Fruit fly (Drosophila melanogaster): ENCODE measurements around the gene CG6793.
A peak's percentile ranks its signal among the peaks of the same experiment; 100 is the strongest.

CG6793 gene

dm6 chr3L:12078551-12079318 lies 36.5 kb downstream of the CG6793 start (continued):
- TF ChIP-seq CG7987 (GFP tag; optimal IDR thresholded peaks at IDR 0.05), result no peak
- no peak for TF ChIP-seq CG8765 (GFP tag; IDR thresholded peaks at IDR 0.05)
- TF ChIP-seq CG9932 (GFP tag; IDR thresholded peaks at IDR 0.05), result no peak
- no peak for TF ChIP-seq CG16779 (GFP tag; IDR thresholded peaks at IDR 0.05)
- TF ChIP-seq Atf-2 (GFP tag; optimal IDR thresholded peaks at IDR 0.05), result peak; percentile 23
- TF ChIP-seq BtbVII (GFP tag; optimal IDR thresholded peaks at IDR 0.05), result peak; percentile 43
- TF ChIP-seq HLHmδ (GFP tag; optimal IDR thresholded peaks at IDR 0.05), result peak; percentile 75
- no peak for TF ChIP-seq ssp (GFP tag; IDR thresholded peaks at IDR 0.05)
- TF ChIP-seq zen (tag; optimal IDR thresholded peaks at IDR 0.05), result no peak
- TF ChIP-seq tna (GFP tag; IDR thresholded peaks at IDR 0.05; ENCODE audit: partially characterized antibody), result no peak
- peak; percentile 25 for TF ChIP-seq CG6854 (GFP tag; optimal IDR thresholded peaks at IDR 0.05)
- TF ChIP-seq Poxn (GFP tag; IDR thresholded peaks at IDR 0.05), result no peak
- no peak for TF ChIP-seq CG12155 (GFP tag; optimal IDR thresholded peaks at IDR 0.05)
- no peak for TF ChIP-seq CG4707 (GFP tag; optimal IDR thresholded peaks at IDR 0.05)
- peak; percentile 34 for TF ChIP-seq CG7745 (tag; optimal IDR thresholded peaks at IDR 0.05)
- TF ChIP-seq amos (GFP tag; IDR thresholded peaks at IDR 0.05; ENCODE audit: partially characterized antibody), result no peak
- TF ChIP-seq Fer3 (tag; optimal IDR thresholded peaks at IDR 0.05), result peak; percentile 33
- no peak for TF ChIP-seq repo (GFP tag; optimal IDR thresholded peaks at IDR 0.05)
- TF ChIP-seq C15 (GFP tag; IDR thresholded peaks at IDR 0.05), result no peak
- TF ChIP-seq CG17186 (GFP tag; optimal IDR thresholded peaks at IDR 0.05), result no peak
- TF ChIP-seq Dek (tag; optimal IDR thresholded peaks at IDR 0.05), result no peak
- peak; percentile 39 for TF ChIP-seq caup (GFP tag; optimal IDR thresholded peaks at IDR 0.05; ENCODE audit: severe bottlenecking)
- TF ChIP-seq Lim3 (GFP tag; IDR thresholded peaks at IDR 0.05), result no peak
- no peak for TF ChIP-seq sens-2 (GFP tag; IDR thresholded peaks at IDR 0.05)
- no peak for TF ChIP-seq Chrac-16 (GFP tag; optimal IDR thresholded peaks at IDR 0.05)
- no peak for TF ChIP-seq CG3726 (GFP tag; IDR thresholded peaks at IDR 0.05)
- TF ChIP-seq tap (tag; optimal IDR thresholded peaks at IDR 0.05), result no peak
- TF ChIP-seq fru (optimal IDR thresholded peaks at IDR 0.05), result no peak
- TF ChIP-seq Ssrp (tag; optimal IDR thresholded peaks at IDR 0.05), result no peak
- TF ChIP-seq Meics (GFP tag; optimal IDR thresholded peaks at IDR 0.05), result no peak
- TF ChIP-seq CG6813 (GFP tag; optimal IDR thresholded peaks at IDR 0.05), result peak; percentile 23
- no peak for TF ChIP-seq croc (GFP tag; conservative IDR thresholded peaks at IDR 0.05)
- peak; percentile 23 for TF ChIP-seq CG9727 (GFP tag; optimal IDR thresholded peaks at IDR 0.05)
- no peak for TF ChIP-seq Mes4 (GFP tag; optimal IDR thresholded peaks at IDR 0.05)
- no peak for TF ChIP-seq gt (GFP tag; IDR thresholded peaks at IDR 0.05)
- peak; percentile 23 for TF ChIP-seq nom (GFP tag; optimal IDR thresholded peaks at IDR 0.05)
- no peak for TF ChIP-seq org-1 (GFP tag; optimal IDR thresholded peaks at IDR 0.05)
- 0 out of 2 replicates have a peak, but pooled peaks have one; percentile 12 for TF ChIP-seq slbo (GFP tag; IDR thresholded peaks at IDR 0.05)
- TF ChIP-seq az2 (GFP tag; optimal IDR thresholded peaks at IDR 0.05), result no peak
- TF ChIP-seq grau (tag; optimal IDR thresholded peaks at IDR 0.05), result no peak
- TF ChIP-seq en (GFP tag; optimal IDR thresholded peaks at IDR 0.05), result no peak
- no peak for TF ChIP-seq Dip2 (GFP tag; IDR thresholded peaks at IDR 0.05)
- 0 out of 2 replicates have a peak, but pooled peaks have one; percentile 39 for TF ChIP-seq Awh (GFP tag; IDR thresholded peaks at IDR 0.05)
- 0 out of 4 replicates have a peak, but pooled peaks have one; percentile 10 for TF ChIP-seq chinmo (GFP tag; IDR thresholded peaks at IDR 0.05; ENCODE audit: partially characterized antibody)
- no peak for TF ChIP-seq CG17568 (GFP tag; optimal IDR thresholded peaks at IDR 0.05)
- TF ChIP-seq CG13296 (GFP tag; optimal IDR thresholded peaks at IDR 0.05), result peak; percentile 31
- TF ChIP-seq ci (GFP tag; IDR thresholded peaks at IDR 0.05), result peak; percentile 41; the same call in 2 of the 3 replicates
- TF ChIP-seq CG8924 (tag; optimal IDR thresholded peaks at IDR 0.05), result peak; percentile 26
- TF ChIP-seq CG32532 (GFP tag; IDR thresholded peaks at IDR 0.05), result no peak
- no peak for TF ChIP-seq CHES-1-like (GFP tag; optimal IDR thresholded peaks at IDR 0.05)
